Worm (Caenorhabditis elegans) whole organism, late embryonic: ENCODE data around the gene dhs-18.

Source experiments
- ama-1 ChIP-seq: fragments of 150-350 bp; optimal IDR thresholded peaks from 2 replicates; lab custom pipeline; 2014
- ceh-24 ChIP-seq: sonication (generic microtip); optimal IDR thresholded peaks from 2 replicates; lab custom pipeline; 2016; ENCODE audit warnings: mild to moderate bottlenecking, missing genetic modification characterization, missing compliant biosample characterization
- dmd-4 ChIP-seq: sonication (generic microtip); optimal IDR thresholded peaks from 2 replicates; lab custom pipeline; 2016; ENCODE audit warnings: borderline replicate concordance, missing genetic modification characterization, missing compliant biosample characterization
- lin-11 ChIP-seq: fragments of 200-800 bp; sonication (Bioruptor generic); optimal IDR thresholded peaks from 2 replicates; lab custom pipeline; 2018; ENCODE audit warnings: mild to moderate bottlenecking, missing genetic modification characterization, missing compliant biosample characterization
- nfya-1 ChIP-seq: sonication (generic microtip); optimal IDR thresholded peaks from 2 replicates; lab custom pipeline; 2017; ENCODE audit warnings: missing genetic modification characterization, mild to moderate bottlenecking, missing compliant biosample characterization, antibody characterized with exemption, moderate library complexity
- nhr-11 ChIP-seq: fragments of 150-350 bp; optimal IDR thresholded peaks from 2 replicates; lab custom pipeline; 2014; ENCODE audit warnings: missing biosample characterization, missing genetic modification characterization

ce11 chrV:11022817-11023216, 23.8 kb downstream of the dhs-18 start, which contains the start of the genes C13G3.12 and hot-6:
- no peak for TF ChIP-seq dmd-4 (tag; lab: Kevin White, UChicago)
- TF ChIP-seq lin-11, result no peak
- no peak for TF ChIP-seq ama-1 (lab: Kevin White, UChicago)
- no peak for TF ChIP-seq ceh-24
- TF ChIP-seq nhr-11 (tag; lab: Kevin White, UChicago), result no peak
- TF ChIP-seq nfya-1 (tag; lab: Kevin White, UChicago), result no peak
